Worm (Caenorhabditis elegans) whole organism, early embryonic: Measurements from ENCODE around the gene mks-5.

Experiments used
- F13C5.2 ChIP-seq: sonication (generic microtip); optimal IDR thresholded peaks from 2 replicates; lab custom pipeline; 2017; ENCODE audit warnings: mild to moderate bottlenecking, missing genetic modification characterization, inconsistent platforms, missing compliant biosample characterization
- aly-1 ChIP-seq: sonication (generic microtip); optimal IDR thresholded peaks from 2 replicates; lab custom pipeline; 2016; ENCODE audit warnings: missing genetic modification characterization, missing compliant biosample characterization
- ama-1 ChIP-seq: fragments of 150-350 bp; optimal IDR thresholded peaks from 2 replicates; lab custom pipeline; 2014
- ceh-13 ChIP-seq: fragments of 200-800 bp; sonication (Bioruptor generic); optimal IDR thresholded peaks from 2 replicates; lab custom pipeline; 2018; ENCODE audit warnings: mild to moderate bottlenecking, missing genetic modification characterization, missing compliant biosample characterization
- ets-7 ChIP-seq: sonication (generic microtip); optimal IDR thresholded peaks from 2 replicates; lab custom pipeline; 2016; ENCODE audit warnings: missing genotype, missing genetic modification characterization, missing compliant biosample characterization
- hmbx-1 ChIP-seq: sonication (generic microtip); optimal IDR thresholded peaks from 2 replicates; lab custom pipeline; 2016; ENCODE audit warnings: mild to moderate bottlenecking, missing genetic modification characterization, missing compliant biosample characterization
- hnd-1 ChIP-seq: sonication (generic microtip); optimal IDR thresholded peaks from 2 replicates; lab custom pipeline; 2016; ENCODE audit warnings: missing genetic modification characterization, missing compliant biosample characterization
- scrt-1 ChIP-seq: fragments of 200-800 bp; sonication (Bioruptor generic); IDR thresholded peaks from 2 replicates; pipeline ENCODE4 v1.3.6; 2022; ENCODE audit warnings: missing genetic modification characterization, missing compliant biosample characterization
- sea-1 ChIP-seq: fragments of 200-800 bp; sonication (Bioruptor generic); conservative IDR thresholded peaks from 2 replicates; pipeline ENCODE4 v1.3.6; 2022; ENCODE audit warnings: missing genetic modification characterization, missing compliant biosample characterization
- tbx-11 ChIP-seq: fragments of 200-800 bp; sonication (Bioruptor generic); IDR thresholded peaks from 2 replicates; pipeline ENCODE4 v1.3.6; 2022; ENCODE audit warnings: missing genetic modification characterization, missing compliant biosample characterization
- tbx-37 ChIP-seq: fragments of 200-800 bp; sonication (Bioruptor generic); conservative IDR thresholded peaks from 2 replicates; pipeline ENCODE4 v1.3.6; 2022; ENCODE audit warnings: missing genetic modification reagents, missing genetic modification characterization, missing compliant biosample characterization

DNA sequence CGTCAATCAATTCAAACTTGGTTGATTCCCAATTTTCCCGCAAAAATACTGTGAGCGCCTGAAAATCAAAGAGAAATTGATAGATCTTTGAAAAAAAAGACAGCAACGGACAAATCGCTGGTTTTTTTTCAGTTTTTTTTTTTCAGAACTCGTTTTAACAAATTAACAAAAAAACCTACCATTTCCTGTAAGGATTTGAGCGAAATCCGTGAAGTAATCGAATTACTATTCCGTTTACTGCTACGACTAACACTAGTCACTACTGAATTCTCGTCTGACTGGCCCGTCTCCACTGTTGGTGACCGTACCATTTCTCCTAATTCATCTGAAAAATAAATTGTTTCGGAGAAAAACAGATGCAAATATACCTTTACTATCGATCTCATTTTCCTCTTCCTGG is 39.4 kb downstream of the mks-5 start:
- TF ChIP-seq ama-1 (lab: Kevin White, UChicago) = no peak
- no peak for TF ChIP-seq F13C5.2
- no peak for TF ChIP-seq tbx-11 (GFP tag; lab: Robert Waterston, UW)
- TF ChIP-seq hnd-1 (tag; lab: Kevin White, UChicago) = no peak
- no peak for TF ChIP-seq scrt-1 (GFP tag; lab: Robert Waterston, UW)
- no peak for TF ChIP-seq sea-1 (GFP tag; lab: Robert Waterston, UW)
- no peak for TF ChIP-seq ceh-13
- no peak for TF ChIP-seq hmbx-1 (tag; lab: Kevin White, UChicago)
- no peak for TF ChIP-seq aly-1 (tag; lab: Kevin White, UChicago)
- no peak for TF ChIP-seq ets-7 (tag; lab: Kevin White, UChicago)
- TF ChIP-seq tbx-37 = no peak
